Fruit fly (Drosophila melanogaster): Measurements from ENCODE around the gene CG2004.

CG2004 gene

dm6 chrX:8694066-8694822 lies 20.5 kb downstream of the CG2004 start (continued):
- TF ChIP-seq phol (tag; optimal IDR thresholded peaks at IDR 0.05) (peak; percentile 29), fd96Cb (tag; optimal IDR thresholded peaks at IDR 0.05) (peak; percentile 6), Hand (GFP tag; optimal IDR thresholded peaks at IDR 0.05) (no peak), Atf3 (GFP tag; optimal IDR thresholded peaks at IDR 0.05) (no peak), gro (GFP tag; optimal IDR thresholded peaks at IDR 0.05) (no peak), grau (tag; optimal IDR thresholded peaks at IDR 0.05) (peak; percentile 26), gcm (GFP tag; optimal IDR thresholded peaks at IDR 0.05) (no peak), CkIIα-i1 (GFP tag; IDR thresholded peaks at IDR 0.05) (no peak), p53 (GFP tag; optimal IDR thresholded peaks at IDR 0.05) (no peak), cwo (GFP tag; optimal IDR thresholded peaks at IDR 0.05) (no peak), CG3407 (GFP tag; optimal IDR thresholded peaks at IDR 0.05) (no peak), CG10979 (tag; optimal IDR thresholded peaks at IDR 0.05) (peak; percentile 36), CG2678 (tag; optimal IDR thresholded peaks at IDR 0.05) (peak; percentile 56), scrt (GFP tag; optimal IDR thresholded peaks at IDR 0.05) (no peak), Meics (GFP tag; optimal IDR thresholded peaks at IDR 0.05) (peak; percentile 10), CG33213 (GFP tag; optimal IDR thresholded peaks at IDR 0.05) (no peak), CG17912 (GFP tag; optimal IDR thresholded peaks at IDR 0.05) (no peak), Rfx (GFP tag; IDR thresholded peaks at IDR 0.05) (no peak), CG17328 (GFP tag; IDR thresholded peaks at IDR 0.05) (no peak), CG14710 (tag; optimal IDR thresholded peaks at IDR 0.05) (peak; percentile 10), chm (GFP tag; IDR thresholded peaks at IDR 0.05) (no peak), CG6791 (GFP tag; IDR thresholded peaks at IDR 0.05; ENCODE audit: partially characterized antibody) (no peak), CG12391 (tag; optimal IDR thresholded peaks at IDR 0.05) (peak; percentile 18), CG32772 (GFP tag; IDR thresholded peaks at IDR 0.05) (no peak), Sox100B (GFP tag; optimal IDR thresholded peaks at IDR 0.05) (peak; percentile 31), fd3F (GFP tag; optimal IDR thresholded peaks at IDR 0.05) (no peak), row (GFP tag; IDR thresholded peaks at IDR 0.05) (0 out of 3 replicates have a peak, but pooled peaks have one; percentile 16), CG43689 (GFP tag; IDR thresholded peaks at IDR 0.05) (no peak), bbx (GFP tag; IDR thresholded peaks at IDR 0.05; ENCODE audit: partially characterized antibody) (no peak), CG1647 (GFP tag; optimal IDR thresholded peaks at IDR 0.05) (no peak), pb (GFP tag; optimal IDR thresholded peaks at IDR 0.05) (no peak), CoRest (tag; optimal IDR thresholded peaks at IDR 0.05) (no peak), CG10209 (GFP tag; optimal IDR thresholded peaks at IDR 0.05) (no peak), CG10321 (GFP tag; IDR thresholded peaks at IDR 0.05) (0 out of 2 replicates have a peak, but pooled peaks have one; percentile 8), CG9437 (GFP tag; optimal IDR thresholded peaks at IDR 0.05) (peak; percentile 34), gem (tag; optimal IDR thresholded peaks at IDR 0.05) (peak; percentile 52), CG18262 (tag; optimal IDR thresholded peaks at IDR 0.05) (peak; percentile 50), corto (GFP tag; optimal IDR thresholded peaks at IDR 0.05) (no peak), HLHmδ (GFP tag; optimal IDR thresholded peaks at IDR 0.05) (no peak), wdn (GFP tag; IDR thresholded peaks at IDR 0.05) (no peak), Dad (GFP tag; optimal IDR thresholded peaks at IDR 0.05) (no peak), ewg (GFP tag; optimal IDR thresholded peaks at IDR 0.05) (peak; percentile 72), CG11560 (tag; IDR thresholded peaks at IDR 0.05) (no peak), CG18011 (GFP tag; optimal IDR thresholded peaks at IDR 0.05) (no peak), Hr51 (GFP tag; optimal IDR thresholded peaks at IDR 0.05) (peak in 1 of 2 experiments; percentile 36), lola (GFP tag; optimal IDR thresholded peaks at IDR 0.05) (peak in 1 of 3 experiments; percentile 6), CG8944 (GFP tag; optimal IDR thresholded peaks at IDR 0.05) (no peak), C15 (GFP tag; IDR thresholded peaks at IDR 0.05) (no peak)

Data from whole organism, embryonic.